Fruit fly (Drosophila melanogaster) S2 (cell line): Measurements from ENCODE around the gene eIF3d1.

Experiments used
- CG8478 ChIP-seq: fragments of >200 bp; optimal IDR thresholded peaks from 2 replicates; lab custom pipeline; 2018
- CTCF ChIP-seq, 2 experiments: fragments of >200 bp; optimal IDR thresholded peaks; 2 replicates each; lab custom pipeline; 2018

- TF ChIP-seq CG8478 (lab: Kevin White, UChicago) (no peak), CTCF (optimal IDR thresholded peaks at IDR 0.05; lab: Kevin White, UChicago) (no peak)
Observed at dm6 chr3R:23649831-23650230, 30.0 kb upstream of the eIF3d1 start.
